Worm (Caenorhabditis elegans) whole organism, midembryonic: ENCODE results near the gene Y51A2A.4.

Source experiments
- T22C8.4 ChIP-seq: fragments of 200-800 bp; sonication (Bioruptor generic); IDR thresholded peaks from 2 replicates; pipeline ENCODE4 v1.3.6; 2022; ENCODE audit warnings: missing genetic modification characterization, missing compliant biosample characterization
- cog-1 ChIP-seq: sonication (generic microtip); optimal IDR thresholded peaks from 2 replicates; lab custom pipeline; 2016; ENCODE audit warnings: missing genetic modification characterization, missing compliant biosample characterization
- flt-1 ChIP-seq: fragments of 200-800 bp; sonication (Bioruptor generic); IDR thresholded peaks from 2 replicates; pipeline ENCODE4 v1.3.6; 2022; ENCODE audit warnings: missing genetic modification characterization, missing compliant biosample characterization
- klf-2 ChIP-seq: fragments of 200-800 bp; sonication (Bioruptor generic); conservative IDR thresholded peaks from 2 replicates; pipeline ENCODE4 v1.3.6; 2022; ENCODE audit warnings: missing genetic modification reagents, missing genetic modification characterization, missing compliant biosample characterization
- med-1 ChIP-seq: sonication (generic microtip); optimal IDR thresholded peaks from 2 replicates; lab custom pipeline; 2017; ENCODE audit warnings: missing genetic modification characterization, mild to moderate bottlenecking, missing compliant biosample characterization, antibody characterized with exemption, missing genetic modification reagents; ENCODE audit not compliant: insufficient read depth
- tab-1 ChIP-seq: fragments of 200-800 bp; sonication (Bioruptor generic); IDR thresholded peaks from 2 replicates; pipeline ENCODE4 v1.3.6; 2022; ENCODE audit warnings: missing genetic modification characterization, missing compliant biosample characterization
- ztf-29 ChIP-seq: fragments of 200-800 bp; sonication (Bioruptor generic); IDR thresholded peaks from 2 replicates; pipeline ENCODE4 v1.3.6; 2022; ENCODE audit warnings: missing genetic modification reagents, missing genetic modification characterization, missing compliant biosample characterization

ce11 chrV:18290642-18291041 is at the start of gene Y51A2A.4:
- TF ChIP-seq flt-1 (no peak), T22C8.4 (GFP tag; lab: Robert Waterston, UW) (no peak), tab-1 (GFP tag; lab: Robert Waterston, UW) (no peak), ztf-29 (no peak), med-1 (GFP tag; lab: Kevin White, UChicago) (no peak), klf-2 (GFP tag; lab: Robert Waterston, UW) (no peak), cog-1 (tag; lab: Kevin White, UChicago) (no peak)
